Worm (Caenorhabditis elegans): Measurements from ENCODE around the gene sre-21.

The sre-21 gene

ce11 chrV:17780285-17780684, 7.3 kb upstream of the sre-21 start:
- TF ChIP-seq him-1 (tag; optimal IDR thresholded peaks at IDR 0.05) (no peak), dao-5 (tag; optimal IDR thresholded peaks at IDR 0.05) (no peak), W03F9.2 (tag; optimal IDR thresholded peaks at IDR 0.05) (no peak)

DNA sequence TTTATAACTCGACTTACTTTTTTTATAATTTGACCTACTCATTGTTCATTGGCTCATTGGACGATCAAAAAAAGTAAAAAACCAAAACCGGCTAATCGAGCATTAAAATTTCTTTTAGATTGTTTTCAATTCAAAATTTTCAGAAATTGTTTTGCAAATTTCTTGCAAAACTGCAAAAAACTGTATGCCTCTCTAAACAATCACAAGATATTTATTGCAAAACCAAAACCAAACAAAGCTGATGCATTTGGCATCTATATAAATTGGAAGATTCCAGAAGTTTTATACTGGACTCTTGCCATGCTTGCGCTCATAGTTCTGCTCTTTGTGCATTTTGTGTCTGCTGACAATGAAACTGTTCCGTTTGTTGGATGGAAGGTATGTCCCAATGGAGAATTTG, 4.6 kb upstream of the sre-21 start, which contains the start of gene C47A10.12:
C47A10.12 (plus strand) TSS at position 301 of the 400 bp plus-strand sequence.
- TF ChIP-seq him-1 (tag; optimal IDR thresholded peaks at IDR 0.05) (no peak), dao-5 (tag; optimal IDR thresholded peaks at IDR 0.05) (no peak), W03F9.2 (tag; optimal IDR thresholded peaks at IDR 0.05) (no peak)

DNA sequence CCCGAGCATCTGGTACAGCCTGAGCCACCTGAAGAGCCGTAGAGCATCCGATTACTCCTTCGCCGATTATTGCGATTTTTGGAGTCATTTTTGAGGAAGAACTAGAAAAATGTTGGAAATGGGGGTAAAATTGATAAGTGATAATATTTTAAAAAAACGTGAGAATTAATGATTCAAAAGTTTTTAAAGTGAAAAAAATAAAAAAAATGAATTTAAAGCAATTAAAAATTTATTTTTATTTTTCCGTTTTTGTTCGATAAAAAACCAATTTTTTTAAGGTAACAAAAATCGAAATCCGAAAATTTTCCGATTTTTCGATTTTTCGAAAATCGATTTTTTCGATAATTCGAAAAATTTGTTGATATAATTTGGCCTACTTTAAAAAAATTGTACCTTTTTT, 4.1 kb upstream of the sre-21 start, which contains the start of gene ddo-1:
ddo-1 (minus strand) TSS at position 101 of the 400 bp plus-strand sequence.
- TF ChIP-seq W03F9.2 (tag; optimal IDR thresholded peaks at IDR 0.05) (no peak), him-1 (tag; optimal IDR thresholded peaks at IDR 0.05) (no peak), dao-5 (tag; optimal IDR thresholded peaks at IDR 0.05) (no peak)

ce11 chrV:17767768-17768167, 5.2 kb downstream of the sre-21 start:
- TF ChIP-seq him-1 (tag; optimal IDR thresholded peaks at IDR 0.05), result no peak
- no peak for TF ChIP-seq dao-5 (tag; optimal IDR thresholded peaks at IDR 0.05)

- TF ChIP-seq him-1 (tag; optimal IDR thresholded peaks at IDR 0.05) (no peak), W03F9.2 (tag; optimal IDR thresholded peaks at IDR 0.05) (no peak), dao-5 (tag; optimal IDR thresholded peaks at IDR 0.05) (no peak)
Observed at ce11 chrV:17767249-17767648, 5.8 kb downstream of the sre-21 start, which contains the start of gene srh-284. srh-284 (plus strand) TSS chrV:17767549.

- TF ChIP-seq him-1 (tag; optimal IDR thresholded peaks at IDR 0.05) (no peak), W03F9.2 (tag; optimal IDR thresholded peaks at IDR 0.05) (no peak), dao-5 (tag; optimal IDR thresholded peaks at IDR 0.05) (no peak)
Observed at ce11 chrV:17765077-17765476, 7.9 kb downstream of the sre-21 start, which contains the start of the genes C47A10.16 and srh-283. C47A10.16 (minus strand) TSS chrV:17765177. srh-283 (plus strand) TSS chrV:17765348.

- no peak for TF ChIP-seq W03F9.2 (tag; optimal IDR thresholded peaks at IDR 0.05)
- TF ChIP-seq him-1 (tag; optimal IDR thresholded peaks at IDR 0.05), result no peak
- no peak for TF ChIP-seq dao-5 (tag; optimal IDR thresholded peaks at IDR 0.05)
Observed at ce11 chrV:17755592-17755991, 17.4 kb downstream of the sre-21 start, which contains the start of gene pgp-9. pgp-9 (plus strand) TSS chrV:17755892.

ce11 chrV:17754999-17755398, 18.0 kb downstream of the sre-21 start:
- no peak for TF ChIP-seq dao-5 (tag; optimal IDR thresholded peaks at IDR 0.05)
- TF ChIP-seq him-1 (tag; optimal IDR thresholded peaks at IDR 0.05), result no peak
- TF ChIP-seq W03F9.2 (tag; optimal IDR thresholded peaks at IDR 0.05), result no peak

- TF ChIP-seq dao-5 (tag; optimal IDR thresholded peaks at IDR 0.05), result no peak
- TF ChIP-seq W03F9.2 (tag; optimal IDR thresholded peaks at IDR 0.05), result no peak
- TF ChIP-seq him-1 (tag; optimal IDR thresholded peaks at IDR 0.05), result no peak
Observed at ce11 chrV:17752340-17752739, 20.7 kb downstream of the sre-21 start.

- TF ChIP-seq him-1 (tag; optimal IDR thresholded peaks at IDR 0.05), result peak; percentile 8
- TF ChIP-seq W03F9.2 (tag; optimal IDR thresholded peaks at IDR 0.05), result no peak
Observed at ce11 chrV:17749181-17749580, 23.8 kb downstream of the sre-21 start, which contains the start of gene R12G8.1. R12G8.1 (minus strand) TSS chrV:17749243.

DNA sequence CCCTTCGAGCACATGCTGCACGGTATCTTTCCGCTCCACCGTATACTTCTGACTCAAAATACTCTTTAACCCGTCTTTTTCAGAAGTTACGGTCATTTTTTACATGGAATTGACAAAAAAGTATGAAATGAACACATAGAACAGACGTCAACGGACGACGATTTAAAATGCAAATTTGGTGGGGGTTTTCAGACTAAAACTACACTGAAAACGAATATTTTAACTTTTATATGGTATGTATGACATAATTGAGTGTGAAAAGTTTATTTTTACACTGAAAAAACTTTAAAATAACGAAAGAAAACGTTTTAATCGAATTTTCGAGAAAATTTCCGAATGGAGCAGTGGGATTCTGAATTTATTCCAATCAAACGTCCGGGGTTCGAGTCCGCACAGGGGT, 26.0 kb downstream of the sre-21 start, which contains the start of gene twk-36:
twk-36 (minus strand) TSS at position 101 of the 400 bp plus-strand sequence.
- TF ChIP-seq W03F9.2 (tag; optimal IDR thresholded peaks at IDR 0.05) (no peak), dao-5 (tag; optimal IDR thresholded peaks at IDR 0.05) (no peak), him-1 (tag; optimal IDR thresholded peaks at IDR 0.05) (no peak)

- TF ChIP-seq him-1 (tag; optimal IDR thresholded peaks at IDR 0.05) (no peak), dao-5 (tag; optimal IDR thresholded peaks at IDR 0.05) (no peak), W03F9.2 (tag; optimal IDR thresholded peaks at IDR 0.05) (no peak)
Observed at ce11 chrV:17743802-17744201, 29.2 kb downstream of the sre-21 start.

ce11 chrV:17739801-17740200, 33.2 kb downstream of the sre-21 start, which contains the start of gene cutl-4:
cutl-4 (minus strand) TSS chrV:17739901.
- TF ChIP-seq dao-5 (tag; optimal IDR thresholded peaks at IDR 0.05) (no peak), him-1 (tag; optimal IDR thresholded peaks at IDR 0.05) (no peak)

ce11 chrV:17732516-17732915, 40.5 kb downstream of the sre-21 start, which contains the start of gene twk-42:
twk-42 (minus strand) TSS chrV:17732616.
- no peak for TF ChIP-seq W03F9.2 (tag; optimal IDR thresholded peaks at IDR 0.05)
- no peak for TF ChIP-seq him-1 (tag; optimal IDR thresholded peaks at IDR 0.05)
- no peak for TF ChIP-seq dao-5 (tag; optimal IDR thresholded peaks at IDR 0.05)

ce11 chrV:17728757-17729156, 44.3 kb downstream of the sre-21 start:
- TF ChIP-seq dao-5 (tag; optimal IDR thresholded peaks at IDR 0.05), result no peak
- TF ChIP-seq W03F9.2 (tag; optimal IDR thresholded peaks at IDR 0.05), result no peak
- no peak for TF ChIP-seq him-1 (tag; optimal IDR thresholded peaks at IDR 0.05)

All from whole organism, L4/young adult.